Worm (Caenorhabditis elegans): ENCODE measurements around the gene Y41C4A.12.

ce11 chrIII:11680514-11680913 lies 46.0 kb downstream of the Y41C4A.12 start:
- TF ChIP-seq nhr-12 (tag; optimal IDR thresholded peaks at IDR 0.05) (no peak), nhr-28 (tag; optimal IDR thresholded peaks at IDR 0.05) (no peak), fkh-10 (GFP tag; optimal IDR thresholded peaks at IDR 0.05) (no peak), nhr-11 (tag; optimal IDR thresholded peaks at IDR 0.05) (no peak), mdl-1 (tag; optimal IDR thresholded peaks at IDR 0.05) (no peak), pha-4 (tag; optimal IDR thresholded peaks at IDR 0.05) (no peak), pqm-1 (tag; optimal IDR thresholded peaks at IDR 0.05) (no peak), ama-1 (optimal IDR thresholded peaks at IDR 0.05) (no peak), ceh-82 (tag; optimal IDR thresholded peaks at IDR 0.05) (no peak)

Measured in whole organism, L3 larva.